Fruit fly (Drosophila melanogaster): ENCODE measurements around the gene Nup205.

The Nup205 gene

DNA sequence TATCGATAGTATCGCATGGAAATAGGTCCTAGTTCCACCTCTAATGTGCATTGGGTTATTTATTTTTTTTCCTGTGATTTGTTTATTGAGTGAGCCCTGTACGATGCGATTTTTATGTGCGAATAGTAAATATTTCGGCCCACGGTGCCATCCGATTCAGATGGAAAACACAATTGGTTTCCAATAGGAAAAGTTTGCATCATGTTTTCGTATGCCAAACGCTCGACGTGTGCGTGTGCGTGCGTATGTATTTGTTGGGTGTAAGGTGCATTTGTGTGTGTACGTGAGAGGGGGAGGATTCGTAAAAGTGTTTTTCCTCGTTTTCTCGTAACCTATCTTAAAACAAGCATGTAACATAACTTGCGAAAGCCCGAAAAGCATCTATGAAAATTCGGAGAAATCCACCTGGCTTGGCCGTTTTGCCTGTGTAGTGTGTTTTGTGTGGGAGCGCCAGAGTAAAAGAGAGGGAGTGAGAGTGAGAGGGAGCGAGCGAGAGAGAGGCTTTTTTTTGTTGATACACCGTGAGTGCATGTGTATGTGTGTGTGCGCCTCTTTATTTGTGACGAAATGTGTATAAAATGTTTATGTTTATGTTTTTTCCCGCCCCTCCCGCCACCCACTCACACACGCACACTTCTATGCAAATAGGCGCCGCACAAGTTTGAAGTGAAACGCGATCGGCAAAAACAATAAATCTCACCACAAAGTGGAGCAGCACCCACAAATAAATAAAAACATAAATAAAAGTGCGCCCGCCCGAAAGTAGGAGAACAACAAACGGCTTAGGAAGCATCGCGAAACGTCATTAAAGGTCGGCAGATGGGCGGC lies 14.3 kb downstream of the Nup205 start, which contains the start of gene Hers:
Hers (plus strand) TSS at position 2 of the 828 bp plus-strand sequence.
- TF ChIP-seq pzg (GFP tag; optimal IDR thresholded peaks at IDR 0.05), result no peak
- TF ChIP-seq CG2678 (tag; optimal IDR thresholded peaks at IDR 0.05), result no peak
- TF ChIP-seq kay (GFP tag; optimal IDR thresholded peaks at IDR 0.05), result no peak
- no peak for TF ChIP-seq CG9609 (GFP tag; optimal IDR thresholded peaks at IDR 0.05)
- TF ChIP-seq CG10543 (GFP tag; optimal IDR thresholded peaks at IDR 0.05), result no peak
- TF ChIP-seq H15 (GFP tag; IDR thresholded peaks at IDR 0.05), result no peak
- TF ChIP-seq sna (GFP tag; IDR thresholded peaks at IDR 0.05; ENCODE audit: partially characterized antibody), result no peak
- no peak for TF ChIP-seq CG4424 (GFP tag; optimal IDR thresholded peaks at IDR 0.05)
- TF ChIP-seq Drgx (GFP tag; IDR thresholded peaks at IDR 0.05), result no peak
- TF ChIP-seq Atf-2 (GFP tag; optimal IDR thresholded peaks at IDR 0.05), result no peak
- TF ChIP-seq CG2875 (GFP tag; optimal IDR thresholded peaks at IDR 0.05), result no peak
- TF ChIP-seq run (tag; optimal IDR thresholded peaks at IDR 0.05), result no peak
- TF ChIP-seq dimm (GFP tag; IDR thresholded peaks at IDR 0.05), result no peak
- no peak for TF ChIP-seq Blimp-1 (GFP tag; optimal IDR thresholded peaks at IDR 0.05)
- TF ChIP-seq pita (GFP tag; optimal IDR thresholded peaks at IDR 0.05), result peak; percentile 24
- TF ChIP-seq CG4617 (GFP tag; optimal IDR thresholded peaks at IDR 0.05; ENCODE audit: borderline replicate concordance), result peak; percentile 75
- no peak for TF ChIP-seq CG30403 (GFP tag; optimal IDR thresholded peaks at IDR 0.05)
- TF ChIP-seq sqz (GFP tag; optimal IDR thresholded peaks at IDR 0.05), result peak; percentile 85
- TF ChIP-seq HHEX (GFP tag; optimal IDR thresholded peaks at IDR 0.05), result peak; percentile 7
- no peak for TF ChIP-seq Stat92E (GFP tag; optimal IDR thresholded peaks at IDR 0.05)
- TF ChIP-seq bsh (GFP tag; optimal IDR thresholded peaks at IDR 0.05), result no peak
- peak; percentile 1 for TF ChIP-seq sd (tag; optimal IDR thresholded peaks at IDR 0.05)
- 0 out of 2 replicates have a peak, but pooled peaks have one; percentile 26 for TF ChIP-seq slbo (GFP tag; IDR thresholded peaks at IDR 0.05)
- TF ChIP-seq Hr3 (GFP tag; optimal IDR thresholded peaks at IDR 0.05), result no peak
- TF ChIP-seq Usf (GFP tag; optimal IDR thresholded peaks at IDR 0.05), result no peak
- no peak for TF ChIP-seq CG15514 (GFP tag; optimal IDR thresholded peaks at IDR 0.05)
- TF ChIP-seq zen (tag; optimal IDR thresholded peaks at IDR 0.05), result no peak
- no peak for TF ChIP-seq scrt (GFP tag; optimal IDR thresholded peaks at IDR 0.05)
- TF ChIP-seq CG34422 (GFP tag; IDR thresholded peaks at IDR 0.05), result peak; percentile 36; the same call in 1 of the 3 replicates
- no peak for TF ChIP-seq fd64A (GFP tag; optimal IDR thresholded peaks at IDR 0.05)
- TF ChIP-seq dm (GFP tag; optimal IDR thresholded peaks at IDR 0.05), result no peak
- no peak for TF ChIP-seq Hr51 (GFP tag; optimal IDR thresholded peaks at IDR 0.05)
- peak; percentile 52 for TF ChIP-seq CG5180 (GFP tag; optimal IDR thresholded peaks at IDR 0.05)
- no peak for TF ChIP-seq ATbp (GFP tag; optimal IDR thresholded peaks at IDR 0.05)
- no peak for TF ChIP-seq CG13123 (GFP tag; optimal IDR thresholded peaks at IDR 0.05)
- peak in 1 of 2 experiments; percentile 48 for TF ChIP-seq Hr78 (GFP tag; optimal IDR thresholded peaks at IDR 0.05)
- TF ChIP-seq CG7271 (tag; optimal IDR thresholded peaks at IDR 0.05), result no peak
- TF ChIP-seq CG4854 (GFP tag; optimal IDR thresholded peaks at IDR 0.05), result no peak
- TF ChIP-seq CG8924 (tag; optimal IDR thresholded peaks at IDR 0.05), result peak; percentile 5
- no peak for TF ChIP-seq fd96Cb (tag; optimal IDR thresholded peaks at IDR 0.05)
- peak; percentile 52 for TF ChIP-seq abd-A (tag; optimal IDR thresholded peaks at IDR 0.05)
- no peak for TF ChIP-seq cas (GFP tag; IDR thresholded peaks at IDR 0.05)
- TF ChIP-seq so (GFP tag; IDR thresholded peaks at IDR 0.05), result 0 out of 3 replicates have a peak, but pooled peaks have one; percentile 34
- TF ChIP-seq CG8290 (GFP tag; optimal IDR thresholded peaks at IDR 0.05), result no peak
- TF ChIP-seq CG8290 (tag; optimal IDR thresholded peaks at IDR 0.05), result no peak
- no peak for TF ChIP-seq bigmax (GFP tag; optimal IDR thresholded peaks at IDR 0.05)
- no peak for TF ChIP-seq Dip2 (GFP tag; IDR thresholded peaks at IDR 0.05)
- no peak for TF ChIP-seq CG7963 (GFP tag; IDR thresholded peaks at IDR 0.05; ENCODE audit: partially characterized antibody)

All from whole organism, embryonic.